Worm (Caenorhabditis elegans) whole organism, L3 larva: Measurements from ENCODE around the gene fndc-1.

Experiments
- fkh-10 ChIP-seq: sonication (generic microtip); optimal IDR thresholded peaks from 2 replicates; lab custom pipeline; 2017; ENCODE audit warnings: missing biosample characterization, missing genetic modification reagents, missing genetic modification characterization
- mdl-1 ChIP-seq: fragments of 150-350 bp; optimal IDR thresholded peaks from 2 replicates; lab custom pipeline; 2014; ENCODE audit warnings: missing biosample characterization, missing genetic modification characterization
- nhr-76 ChIP-seq: fragments of 150-350 bp; sonication (generic microtip); optimal IDR thresholded peaks from 5 replicates; lab custom pipeline; 2014; ENCODE audit warnings: missing biosample characterization, missing genetic modification characterization
- snpc-4 ChIP-seq: fragments of 150-350 bp; optimal IDR thresholded peaks from 2 replicates; lab custom pipeline; 2014; ENCODE audit warnings: missing biosample characterization, missing genetic modification characterization
- unc-39 ChIP-seq: sonication (generic microtip); optimal IDR thresholded peaks from 4 replicates; lab custom pipeline; 2017; ENCODE audit warnings: missing biosample characterization, missing genetic modification characterization

DNA sequence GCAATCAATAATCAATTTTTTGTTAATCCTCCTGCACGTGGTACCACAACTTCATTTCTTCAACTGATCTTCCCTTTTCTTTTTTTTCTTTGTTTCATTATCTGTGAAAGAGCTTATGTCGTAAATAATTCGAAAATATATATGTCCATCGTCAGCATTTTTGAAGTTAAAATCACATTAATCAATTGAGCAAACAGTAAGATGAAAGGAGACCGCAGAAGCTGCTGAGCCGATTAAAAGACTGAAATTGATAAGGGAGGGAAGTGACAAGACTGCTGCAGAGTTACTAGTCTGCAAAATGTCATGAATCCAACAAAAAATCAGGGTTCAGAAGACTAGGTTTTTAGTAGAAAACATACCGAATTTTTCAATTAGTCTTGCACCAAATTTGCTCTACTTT, 46.7 kb upstream of the fndc-1 start:
- TF ChIP-seq fkh-10 (GFP tag; lab: Kevin White, UChicago): no peak
- no peak for TF ChIP-seq unc-39 (tag; lab: Kevin White, UChicago)
- TF ChIP-seq snpc-4 (tag; lab: Kevin White, UChicago): no peak
- no peak for TF ChIP-seq nhr-76 (tag; lab: Kevin White, UChicago)
- no peak for TF ChIP-seq mdl-1 (tag; lab: Kevin White, UChicago)
